Worm (Caenorhabditis elegans) whole organism, early embryonic: Measurements from ENCODE around the gene C01G12.3.

Experiments used
- aly-1 ChIP-seq: sonication (generic microtip); optimal IDR thresholded peaks from 2 replicates; lab custom pipeline; 2016; ENCODE audit warnings: missing genetic modification characterization, missing compliant biosample characterization
- ama-1 ChIP-seq: fragments of 150-350 bp; optimal IDR thresholded peaks from 2 replicates; lab custom pipeline; 2014
- hmbx-1 ChIP-seq: sonication (generic microtip); optimal IDR thresholded peaks from 2 replicates; lab custom pipeline; 2016; ENCODE audit warnings: mild to moderate bottlenecking, missing genetic modification characterization, missing compliant biosample characterization
- hmg-4 ChIP-seq: fragments of 200-800 bp; sonication (Bioruptor generic); optimal IDR thresholded peaks from 2 replicates; lab custom pipeline; 2018; ENCODE audit warnings: mild to moderate bottlenecking, missing genetic modification characterization, missing compliant biosample characterization
- sea-1 ChIP-seq: fragments of 200-800 bp; sonication (Bioruptor generic); conservative IDR thresholded peaks from 2 replicates; pipeline ENCODE4 v1.3.6; 2022; ENCODE audit warnings: missing genetic modification characterization, missing compliant biosample characterization
- tbx-11 ChIP-seq: fragments of 200-800 bp; sonication (Bioruptor generic); IDR thresholded peaks from 2 replicates; pipeline ENCODE4 v1.3.6; 2022; ENCODE audit warnings: missing genetic modification characterization, missing compliant biosample characterization
- tbx-37 ChIP-seq: fragments of 200-800 bp; sonication (Bioruptor generic); conservative IDR thresholded peaks from 2 replicates; pipeline ENCODE4 v1.3.6; 2022; ENCODE audit warnings: missing genetic modification reagents, missing genetic modification characterization, missing compliant biosample characterization

ce11 chrII:14580549-14580948, 1.6 kb downstream of the C01G12.3 start, which contains the start of the genes nspb-8 and nspb-9:
- TF ChIP-seq sea-1 (no peak), ama-1 (lab: Kevin White, UChicago) (no peak), hmbx-1 (tag; lab: Kevin White, UChicago) (no peak), hmg-4 (no peak), tbx-37 (GFP tag; lab: Robert Waterston, UW) (no peak), tbx-11 (GFP tag; lab: Robert Waterston, UW) (no peak), aly-1 (tag; lab: Kevin White, UChicago) (no peak)
